Worm (Caenorhabditis elegans): Measurements from ENCODE around the gene F47B7.2.

The F47B7.2 gene

DNA sequence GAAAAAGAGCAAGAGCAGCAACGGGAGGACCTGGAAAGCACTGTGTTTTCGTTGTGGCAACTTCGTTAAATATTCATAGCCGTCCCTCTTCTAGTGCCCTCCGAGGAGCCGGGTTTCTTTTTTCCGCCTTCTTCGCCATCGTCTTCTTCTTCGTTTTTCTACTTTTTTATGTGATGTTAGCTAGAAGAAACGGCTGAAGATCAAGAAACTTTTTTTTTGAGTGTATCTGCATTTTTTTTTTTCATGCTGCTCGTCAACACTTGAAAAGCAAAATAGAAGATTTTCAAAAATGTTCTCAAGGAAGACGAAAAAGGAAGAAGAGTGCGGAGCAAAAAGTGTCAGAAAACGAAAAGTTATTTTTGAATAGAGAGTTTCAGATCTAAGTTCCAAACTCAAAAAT lies 54.7 kb downstream of the F47B7.2 start:
- no peak for TF ChIP-seq M03D4.4 (tag; optimal IDR thresholded peaks at IDR 0.05)
- no peak for TF ChIP-seq sptf-1 (tag; optimal IDR thresholded peaks at IDR 0.05)
- TF ChIP-seq snpc-4 (tag; optimal IDR thresholded peaks at IDR 0.05) = no peak
- no peak for TF ChIP-seq mls-2 (tag; optimal IDR thresholded peaks at IDR 0.05)
- TF ChIP-seq mab-5 (tag; optimal IDR thresholded peaks at IDR 0.05) = no peak
- no peak for TF ChIP-seq ceh-39 (tag; optimal IDR thresholded peaks at IDR 0.05)
- TF ChIP-seq zip-8 (tag; optimal IDR thresholded peaks at IDR 0.05) = no peak
- no peak for TF ChIP-seq nhr-237 (tag; optimal IDR thresholded peaks at IDR 0.05)
- TF ChIP-seq blmp-1 (tag; optimal IDR thresholded peaks at IDR 0.05) = no peak
- TF ChIP-seq nhr-2 (tag; optimal IDR thresholded peaks at IDR 0.05) = no peak
- TF ChIP-seq ceh-83 (GFP tag; optimal IDR thresholded peaks at IDR 0.05) = no peak
